Worm (Caenorhabditis elegans) whole organism, mixed stage, embryonic: ENCODE data around the gene mlc-6.

Source experiments
- bed-3 ChIP-seq: fragments of 200-800 bp; sonication (Bioruptor generic); optimal IDR thresholded peaks from 3 replicates; lab custom pipeline; 2018; ENCODE audit warnings: mild to moderate bottlenecking, missing genetic modification characterization, moderate library complexity, missing compliant biosample characterization
- cnd-1 ChIP-seq: fragments of 200-800 bp; sonication (Bioruptor generic); optimal IDR thresholded peaks from 2 replicates; lab custom pipeline; 2018; ENCODE audit warnings: mild to moderate bottlenecking, missing genetic modification characterization, missing compliant biosample characterization
- elt-3 ChIP-seq: fragments of 150-350 bp; optimal IDR thresholded peaks from 2 replicates; lab custom pipeline; 2014; ENCODE audit warnings: missing biosample characterization, missing genetic modification characterization
- ham-2 ChIP-seq: fragments of 200-800 bp; sonication (Bioruptor generic); optimal IDR thresholded peaks from 2 replicates; lab custom pipeline; 2018; ENCODE audit warnings: mild to moderate bottlenecking, missing genetic modification characterization, missing compliant biosample characterization
- lin-13 ChIP-seq: fragments of 150-350 bp; optimal IDR thresholded peaks from 2 replicates; lab custom pipeline; 2014; ENCODE audit warnings: missing biosample characterization, missing genetic modification characterization
- lsy-2 ChIP-seq: fragments of 150-350 bp; optimal IDR thresholded peaks from 2 replicates; lab custom pipeline; 2014; ENCODE audit warnings: missing biosample characterization, missing genetic modification characterization
- mep-1 ChIP-seq: fragments of 150-350 bp; optimal IDR thresholded peaks from 2 replicates; lab custom pipeline; 2017; ENCODE audit warnings: missing biosample characterization, missing genetic modification reagents, missing genetic modification characterization, inconsistent platforms
- nhr-237 ChIP-seq: fragments of 150-350 bp; optimal IDR thresholded peaks from 2 replicates; lab custom pipeline; 2014; ENCODE audit warnings: missing biosample characterization, missing genetic modification characterization
- nhr-76 ChIP-seq: sonication (generic microtip); optimal IDR thresholded peaks from 2 replicates; lab custom pipeline; 2017; ENCODE audit warnings: missing biosample characterization, missing genetic modification characterization
- snpc-4 ChIP-seq: fragments of 150-350 bp; optimal IDR thresholded peaks from 2 replicates; lab custom pipeline; 2014; ENCODE audit warnings: missing biosample characterization, missing genetic modification characterization
- unc-62 ChIP-seq: fragments of 150-350 bp; optimal IDR thresholded peaks from 2 replicates; lab custom pipeline; 2014; ENCODE audit warnings: missing biosample characterization, missing genetic modification reagents, missing genetic modification characterization

ce11 chrX:14228764-14229163 lies 17.7 kb downstream of the mlc-6 start:
- TF ChIP-seq nhr-76 (tag; lab: Kevin White, UChicago), result no peak
- TF ChIP-seq elt-3 (tag; lab: Kevin White, UChicago), result no peak
- TF ChIP-seq lin-13, result no peak
- no peak for TF ChIP-seq bed-3 (GFP tag; lab: Kevin White, UChicago)
- TF ChIP-seq nhr-237 (tag; lab: Kevin White, UChicago), result no peak
- no peak for TF ChIP-seq mep-1 (tag; lab: Kevin White, UChicago)
- TF ChIP-seq snpc-4 (tag; lab: Kevin White, UChicago), result no peak
- no peak for TF ChIP-seq ham-2 (GFP tag; lab: Kevin White, UChicago)
- no peak for TF ChIP-seq lsy-2
- no peak for TF ChIP-seq cnd-1 (tag; lab: Kevin White, UChicago)
- TF ChIP-seq unc-62, result no peak
